Worm (Caenorhabditis elegans): ENCODE data around the gene T11F9.21.

ce11 chrV:11531100-11531499 lies 38.5 kb downstream of the T11F9.21 start:
- TF ChIP-seq T22C8.4 (GFP tag; IDR thresholded peaks at IDR 0.05): no peak
- no peak for TF ChIP-seq flt-1 (GFP tag; IDR thresholded peaks at IDR 0.05)

Measured in whole organism, midembryonic.